Worm (Caenorhabditis elegans): Measurements from ENCODE around the gene bcmo-1.

- TF ChIP-seq fkh-10 (GFP tag; optimal IDR thresholded peaks at IDR 0.05) (no peak), aly-2 (tag; optimal IDR thresholded peaks at IDR 0.05) (no peak), dsc-1 (tag; optimal IDR thresholded peaks at IDR 0.05) (no peak), sox-4 (tag; optimal IDR thresholded peaks at IDR 0.05) (no peak), zag-1 (tag; optimal IDR thresholded peaks at IDR 0.05) (no peak), egl-27 (tag; optimal IDR thresholded peaks at IDR 0.05) (no peak), unc-62 (GFP tag; optimal IDR thresholded peaks at IDR 0.05) (no peak), blmp-1 (tag; optimal IDR thresholded peaks at IDR 0.05) (no peak), nhr-77 (tag; optimal IDR thresholded peaks at IDR 0.05) (no peak), snpc-4 (tag; optimal IDR thresholded peaks at IDR 0.05) (no peak), ama-1 (optimal IDR thresholded peaks at IDR 0.05) (no peak)
Observed at ce11 chrII:12796040-12796502, 34.4 kb upstream of the bcmo-1 start, which contains the start of gene cpt-1.
